Worm (Caenorhabditis elegans) whole organism, midembryonic: ENCODE measurements around the gene abf-3.

Experiments
- T22C8.4 ChIP-seq: fragments of 200-800 bp; sonication (Bioruptor generic); IDR thresholded peaks from 2 replicates; pipeline ENCODE4 v1.3.6; 2022; ENCODE audit warnings: missing genetic modification characterization, missing compliant biosample characterization
- flt-1 ChIP-seq: fragments of 200-800 bp; sonication (Bioruptor generic); IDR thresholded peaks from 2 replicates; pipeline ENCODE4 v1.3.6; 2022; ENCODE audit warnings: missing genetic modification characterization, missing compliant biosample characterization
- klf-2 ChIP-seq: fragments of 200-800 bp; sonication (Bioruptor generic); conservative IDR thresholded peaks from 2 replicates; pipeline ENCODE4 v1.3.6; 2022; ENCODE audit warnings: missing genetic modification reagents, missing genetic modification characterization, missing compliant biosample characterization
- med-1 ChIP-seq: sonication (generic microtip); optimal IDR thresholded peaks from 2 replicates; lab custom pipeline; 2017; ENCODE audit warnings: missing genetic modification characterization, mild to moderate bottlenecking, missing compliant biosample characterization, antibody characterized with exemption, missing genetic modification reagents; ENCODE audit not compliant: insufficient read depth
- ztf-29 ChIP-seq: fragments of 200-800 bp; sonication (Bioruptor generic); IDR thresholded peaks from 2 replicates; pipeline ENCODE4 v1.3.6; 2022; ENCODE audit warnings: missing genetic modification reagents, missing genetic modification characterization, missing compliant biosample characterization

DNA sequence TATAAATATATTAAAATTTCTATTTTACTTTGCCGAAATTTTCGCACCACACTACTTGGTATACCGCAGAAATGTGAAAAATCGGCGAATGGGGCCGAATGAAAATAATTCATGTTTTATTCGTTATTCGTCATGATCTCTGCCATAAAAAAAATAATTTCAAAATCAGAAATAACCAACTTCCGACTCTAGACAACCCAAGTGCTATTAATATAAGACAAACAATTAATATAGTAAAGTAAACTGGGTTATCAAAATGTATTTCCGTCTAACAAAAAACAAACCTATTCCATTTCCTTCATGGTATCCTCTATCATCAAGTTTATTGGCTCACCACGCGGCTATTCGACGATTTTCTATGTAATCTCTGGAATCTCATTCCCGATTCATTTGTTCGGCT is 48.2 kb upstream of the abf-3 start, which contains the start of gene srh-293:
- TF ChIP-seq ztf-29: no peak
- TF ChIP-seq flt-1 (GFP tag; lab: Robert Waterston, UW): no peak
- no peak for TF ChIP-seq T22C8.4 (GFP tag; lab: Robert Waterston, UW)
- no peak for TF ChIP-seq klf-2 (GFP tag; lab: Robert Waterston, UW)
- no peak for TF ChIP-seq med-1 (GFP tag; lab: Kevin White, UChicago)
